Worm (Caenorhabditis elegans) whole organism, early embryonic: Measurements from ENCODE around the gene hpo-33.

Experiments
- ama-1 ChIP-seq: fragments of 150-350 bp; optimal IDR thresholded peaks from 2 replicates; lab custom pipeline; 2014
- tra-4 ChIP-seq: sonication (generic microtip); optimal IDR thresholded peaks from 2 replicates; lab custom pipeline; 2017; ENCODE audit warnings: missing genetic modification characterization, missing compliant biosample characterization

- TF ChIP-seq ama-1 (lab: Kevin White, UChicago) = no peak
- TF ChIP-seq tra-4 (tag; lab: Kevin White, UChicago) = no peak
These were observed 34.1 kb upstream of the hpo-33 start, which contains the start of gene sri-69 for ce11 chrV:17008302-17008701.
